Worm (Caenorhabditis elegans) whole organism, L2 larva: ENCODE results near the gene lon-2.

Experiments
- dmd-4 ChIP-seq: sonication (generic microtip); optimal IDR thresholded peaks from 2 replicates; lab custom pipeline; 2017; ENCODE audit warnings: missing biosample characterization, missing genetic modification characterization
- elt-3 ChIP-seq: sonication (generic microtip); optimal IDR thresholded peaks from 2 replicates; lab custom pipeline; 2017; ENCODE audit warnings: missing biosample characterization, missing genetic modification characterization
- fos-1 ChIP-seq: fragments of 150-350 bp; optimal IDR thresholded peaks from 2 replicates; lab custom pipeline; 2014; ENCODE audit warnings: missing biosample characterization, missing genetic modification characterization
- mbf-1 ChIP-seq: sonication (generic microtip); optimal IDR thresholded peaks from 2 replicates; lab custom pipeline; 2017; ENCODE audit warnings: missing biosample characterization, missing genetic modification characterization
- nhr-12 ChIP-seq: fragments of 150-350 bp; optimal IDR thresholded peaks from 2 replicates; lab custom pipeline; 2014; ENCODE audit warnings: missing biosample characterization, missing genetic modification characterization
- nhr-23 ChIP-seq: fragments of 150-350 bp; optimal IDR thresholded peaks from 2 replicates; lab custom pipeline; 2014; ENCODE audit warnings: missing biosample characterization, missing genetic modification reagents, missing genetic modification characterization
- nhr-25 ChIP-seq: fragments of 150-350 bp; sonication (generic microtip); optimal IDR thresholded peaks from 3 replicates; lab custom pipeline; 2014; ENCODE audit warnings: missing biosample characterization, missing genetic modification characterization
- snpc-4 ChIP-seq: fragments of 150-350 bp; optimal IDR thresholded peaks from 2 replicates; lab custom pipeline; 2014; ENCODE audit warnings: missing biosample characterization, missing genetic modification characterization

DNA sequence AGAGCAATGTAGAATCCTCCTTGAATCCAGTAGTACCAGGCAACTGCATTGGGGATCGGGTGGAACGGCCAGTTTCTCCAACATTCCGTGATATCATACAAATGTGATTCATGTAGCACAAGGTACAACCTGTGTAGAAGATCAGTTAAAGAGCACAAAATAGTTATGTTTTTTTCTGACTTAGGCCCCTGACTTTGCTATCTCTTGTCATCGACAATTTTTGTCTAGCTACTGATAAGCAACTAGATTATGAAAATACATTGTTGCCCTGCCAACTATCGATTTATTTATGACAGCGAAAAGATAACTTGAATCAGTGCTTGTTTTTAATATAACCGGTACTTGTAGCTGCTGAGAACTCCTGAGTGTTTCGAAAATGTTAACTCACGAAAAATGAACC, 50.6 kb downstream of the lon-2 start:
- TF ChIP-seq snpc-4 (tag; lab: Kevin White, UChicago) (no peak), nhr-23 (tag; lab: Kevin White, UChicago) (no peak), nhr-12 (tag; lab: Kevin White, UChicago) (no peak), mbf-1 (no peak), fos-1 (tag; lab: Kevin White, UChicago) (peak; percentile 59), elt-3 (no peak), dmd-4 (tag; lab: Kevin White, UChicago) (no peak), nhr-25 (tag; lab: Kevin White, UChicago) (no peak)
